Worm (Caenorhabditis elegans): ENCODE measurements around the gene Y37B11A.3.

Y37B11A.3 gene

ce11 chrIII:5815932-5816331, 30.8 kb upstream of the Y37B11A.3 start, which contains the start of gene sma-4:
TSS of gene sma-4 (plus strand) at chrIII:5816232.
- TF ChIP-seq F49E8.2 (tag; optimal IDR thresholded peaks at IDR 0.05; ENCODE audit: insufficient read depth) (no peak), sea-2 (GFP tag; IDR thresholded peaks at IDR 0.05) (no peak), snpc-1.1 (tag; optimal IDR thresholded peaks at IDR 0.05; ENCODE audit: insufficient read depth) (no peak), sptf-2 (GFP tag; optimal IDR thresholded peaks at IDR 0.05) (no peak), nfya-2 (GFP tag; IDR thresholded peaks at IDR 0.05) (no peak), mcd-1 (GFP tag; IDR thresholded peaks at IDR 0.05) (no peak), rec-8 (tag; optimal IDR thresholded peaks at IDR 0.05) (no peak), gei-17 (GFP tag; optimal IDR thresholded peaks at IDR 0.05) (no peak), ztf-26 (tag; optimal IDR thresholded peaks at IDR 0.05) (no peak), pbrm-1 (GFP tag; IDR thresholded peaks at IDR 0.05) (no peak), Y79H2A.3 (GFP tag; conservative IDR thresholded peaks at IDR 0.05) (no peak), F52B5.7 (tag; optimal IDR thresholded peaks at IDR 0.05) (no peak), lin-26 (GFP tag; IDR thresholded peaks at IDR 0.05) (no peak), atf-7 (tag; optimal IDR thresholded peaks at IDR 0.05) (no peak), B0261.1 (tag; optimal IDR thresholded peaks at IDR 0.05) (no peak), zfh-2 (GFP tag; conservative IDR thresholded peaks at IDR 0.05) (no peak), nhr-179 (tag; optimal IDR thresholded peaks at IDR 0.05) (no peak), rpc-1 (optimal IDR thresholded peaks at IDR 0.05) (no peak), rpc-1 (tag; optimal IDR thresholded peaks at IDR 0.05) (no peak), D2030.7 (GFP tag; IDR thresholded peaks at IDR 0.05) (no peak)

ce11 chrIII:5814799-5815198, 29.7 kb upstream of the Y37B11A.3 start, which contains the start of gene R12B2.7:
TSS of gene R12B2.7 (plus strand) at chrIII:5815045.
- TF ChIP-seq nhr-80 (tag; optimal IDR thresholded peaks at IDR 0.05) (peak; percentile 31), Y53F4B.3 (GFP tag; IDR thresholded peaks at IDR 0.05) (no peak), ztf-22 (GFP tag; optimal IDR thresholded peaks at IDR 0.05) (peak; percentile 25), zfh-2 (GFP tag; conservative IDR thresholded peaks at IDR 0.05) (peak; percentile 23; the same call in 1 of the 2 replicates), tlf-1 (GFP tag; optimal IDR thresholded peaks at IDR 0.05) (no peak), Y67H2A.10 (GFP tag; conservative IDR thresholded peaks at IDR 0.05) (no peak), egrh-3 (GFP tag; IDR thresholded peaks at IDR 0.05) (no peak)

- TF ChIP-seq hmg-1.2 (GFP tag; IDR thresholded peaks at IDR 0.05) (0 out of 2 replicates have a peak, but pooled peaks have one; percentile 17), cebp-1 (GFP tag; IDR thresholded peaks at IDR 0.05) (no peak), cebp-1 (tag; optimal IDR thresholded peaks at IDR 0.05) (peak; percentile 34), egl-18 (GFP tag; IDR thresholded peaks at IDR 0.05) (no peak), egrh-3 (GFP tag; IDR thresholded peaks at IDR 0.05) (peak; percentile 47; the same call in 1 of the 2 replicates)
Measured at ce11 chrIII:5814098-5814497, 29.0 kb upstream of the Y37B11A.3 start.

- TF ChIP-seq egrh-3 (GFP tag; IDR thresholded peaks at IDR 0.05): no peak
- peak; percentile 6 for TF ChIP-seq unc-62 (GFP tag; optimal IDR thresholded peaks at IDR 0.05)
- peak; percentile 19 for TF ChIP-seq tbp1 (GFP tag; optimal IDR thresholded peaks at IDR 0.05)
- TF ChIP-seq xnd-1 (tag; optimal IDR thresholded peaks at IDR 0.05): no peak
- peak in 1 of 2 experiments; percentile 21 for TF ChIP-seq let-607 (tag; optimal IDR thresholded peaks at IDR 0.05)
- no peak for TF ChIP-seq snpc-3.4 (tag; optimal IDR thresholded peaks at IDR 0.05)
- peak; percentile 55 for TF ChIP-seq nhr-80 (tag; optimal IDR thresholded peaks at IDR 0.05)
Measured at ce11 chrIII:5813501-5813900, 28.4 kb upstream of the Y37B11A.3 start.
